Fruit fly (Drosophila melanogaster): ENCODE results near the gene CG4116.

- TF ChIP-seq psq (optimal IDR thresholded peaks at IDR 0.05) (no peak), Sin3A (optimal IDR thresholded peaks at IDR 0.05) (no peak), insv (optimal IDR thresholded peaks at IDR 0.05) (no peak), h (optimal IDR thresholded peaks at IDR 0.05) (no peak)
These were observed 930 bp upstream of the CG4116 start for dm6 chrX:3068292-3068691.
